Fruit fly (Drosophila melanogaster): ENCODE data around the gene CG7384.

CG7384 gene

dm6 chr2L:10516470-10517048 is 6.3 kb upstream of the CG7384 start (continued):
- TF ChIP-seq B-H1 (GFP tag; IDR thresholded peaks at IDR 0.05) (peak; percentile 12; the same call in 1 of the 3 replicates), CG4820 (GFP tag; optimal IDR thresholded peaks at IDR 0.05) (no peak), lola (GFP tag; optimal IDR thresholded peaks at IDR 0.05) (peak in 1 of 3 experiments; percentile 7), CG7556 (GFP tag; optimal IDR thresholded peaks at IDR 0.05) (peak; percentile 58), Mad (GFP tag; optimal IDR thresholded peaks at IDR 0.05) (no peak), ap (GFP tag; IDR thresholded peaks at IDR 0.05) (no peak), CG8765 (GFP tag; IDR thresholded peaks at IDR 0.05) (no peak), Deaf1 (tag; optimal IDR thresholded peaks at IDR 0.05) (peak; percentile 77), CG1529 (GFP tag; optimal IDR thresholded peaks at IDR 0.05) (no peak), CG6854 (GFP tag; optimal IDR thresholded peaks at IDR 0.05) (peak; percentile 21), CG9797 (GFP tag; optimal IDR thresholded peaks at IDR 0.05) (peak; percentile 6), br (optimal IDR thresholded peaks at IDR 0.05) (no peak), CG11093 (GFP tag; IDR thresholded peaks at IDR 0.05) (no peak), tap (tag; optimal IDR thresholded peaks at IDR 0.05) (no peak), CG9876 (GFP tag; optimal IDR thresholded peaks at IDR 0.05) (peak; percentile 27), Bgb (GFP tag; IDR thresholded peaks at IDR 0.05; ENCODE audit: partially characterized antibody) (peak; percentile 50; the same call in 1 of the 2 replicates), Lim3 (GFP tag; IDR thresholded peaks at IDR 0.05) (no peak), dpn (GFP tag; optimal IDR thresholded peaks at IDR 0.05) (peak; percentile 40 to 42), kni (GFP tag; optimal IDR thresholded peaks at IDR 0.05) (no peak), CG4404 (GFP tag; IDR thresholded peaks at IDR 0.05) (no peak), grn (GFP tag; optimal IDR thresholded peaks at IDR 0.05) (no peak), ems (GFP tag; optimal IDR thresholded peaks at IDR 0.05) (no peak), CG7928 (GFP tag; optimal IDR thresholded peaks at IDR 0.05) (no peak), CG12071 (GFP tag; optimal IDR thresholded peaks at IDR 0.05) (peak; percentile 37), jigr1 (GFP tag; IDR thresholded peaks at IDR 0.05) (no peak), CG33557 (GFP tag; optimal IDR thresholded peaks at IDR 0.05) (no peak), shn (GFP tag; optimal IDR thresholded peaks at IDR 0.05) (no peak), vnd (GFP tag; IDR thresholded peaks at IDR 0.05; ENCODE audit: partially characterized antibody) (no peak), pnt (GFP tag; optimal IDR thresholded peaks at IDR 0.05) (peak; percentile 30), Hmr (GFP tag; optimal IDR thresholded peaks at IDR 0.05) (peak; percentile 58), run (tag; optimal IDR thresholded peaks at IDR 0.05) (no peak), Hr3 (GFP tag; optimal IDR thresholded peaks at IDR 0.05) (peak; percentile 4), H2.0 (GFP tag; IDR thresholded peaks at IDR 0.05) (no peak), bigmax (GFP tag; optimal IDR thresholded peaks at IDR 0.05) (no peak), Dref (GFP tag; IDR thresholded peaks at IDR 0.05) (peak; percentile 69), CG1792 (GFP tag; optimal IDR thresholded peaks at IDR 0.05) (peak; percentile 33), so (GFP tag; IDR thresholded peaks at IDR 0.05) (no peak), CG12744 (GFP tag; optimal IDR thresholded peaks at IDR 0.05) (no peak), HHEX (GFP tag; optimal IDR thresholded peaks at IDR 0.05) (peak; percentile 33), CG3726 (GFP tag; IDR thresholded peaks at IDR 0.05) (no peak), CG12769 (tag; optimal IDR thresholded peaks at IDR 0.05) (peak; percentile 35), jing (GFP tag; optimal IDR thresholded peaks at IDR 0.05) (no peak), CG10274 (GFP tag; optimal IDR thresholded peaks at IDR 0.05) (peak; percentile 18), sisA (GFP tag; IDR thresholded peaks at IDR 0.05) (peak; percentile 44), cwo (GFP tag; optimal IDR thresholded peaks at IDR 0.05) (peak; percentile 29), CG17186 (GFP tag; optimal IDR thresholded peaks at IDR 0.05) (peak; percentile 19), zen (tag; optimal IDR thresholded peaks at IDR 0.05) (no peak), CG11398 (GFP tag; optimal IDR thresholded peaks at IDR 0.05) (peak; percentile 13), Six4 (GFP tag; optimal IDR thresholded peaks at IDR 0.05) (no peak), CG2120 (GFP tag; optimal IDR thresholded peaks at IDR 0.05) (peak; percentile 50), bowl (GFP tag; IDR thresholded peaks at IDR 0.05) (no peak)
